Fruit fly (Drosophila melanogaster): Measurements from ENCODE around the gene Obp83a.

Gene Obp83a

DNA sequence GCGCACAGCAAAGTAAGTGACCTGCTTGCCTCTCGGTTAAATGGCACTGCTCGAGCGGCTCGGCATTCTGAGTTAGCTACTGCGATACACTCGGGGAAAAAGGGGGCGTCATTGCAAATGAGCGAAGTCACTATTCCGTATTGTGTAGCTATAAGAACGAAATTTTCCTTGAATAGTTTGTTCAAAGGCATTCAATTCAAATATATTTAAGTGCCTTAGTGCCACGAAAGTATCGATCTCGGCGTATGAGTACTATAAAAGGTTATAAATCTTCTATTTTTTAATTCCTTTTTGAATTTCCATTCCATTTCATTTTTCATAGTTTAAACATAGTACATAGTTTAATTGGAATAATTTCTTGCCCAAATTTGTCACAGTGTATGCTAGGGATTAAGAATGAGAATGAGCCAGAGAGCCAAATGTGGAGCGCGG is 23.2 kb upstream of the Obp83a start (continued):
- TF ChIP-seq h (optimal IDR thresholded peaks at IDR 0.05), result no peak
- TF ChIP-seq CG9437 (GFP tag; optimal IDR thresholded peaks at IDR 0.05), result peak; percentile 66
- TF ChIP-seq wek (GFP tag; optimal IDR thresholded peaks at IDR 0.05), result no peak
- peak in 1 of 2 experiments; percentile 55 for TF ChIP-seq Eip74EF (GFP tag; optimal IDR thresholded peaks at IDR 0.05)
- peak; percentile 46 for TF ChIP-seq org-1 (GFP tag; optimal IDR thresholded peaks at IDR 0.05)
- TF ChIP-seq phol (tag; optimal IDR thresholded peaks at IDR 0.05), result peak; percentile 67
- TF ChIP-seq bcd (GFP tag; optimal IDR thresholded peaks at IDR 0.05), result peak; percentile 46
- no peak for TF ChIP-seq pros (GFP tag; optimal IDR thresholded peaks at IDR 0.05)
- no peak for TF ChIP-seq stwl (tag; optimal IDR thresholded peaks at IDR 0.05)
- TF ChIP-seq fd96Cb (tag; optimal IDR thresholded peaks at IDR 0.05), result peak; percentile 61
- peak; percentile 21; the same call in 1 of the 2 replicates for TF ChIP-seq ttk (GFP tag; IDR thresholded peaks at IDR 0.05)
- no peak for TF ChIP-seq NC2α (GFP tag; optimal IDR thresholded peaks at IDR 0.05)
- TF ChIP-seq Hey (tag; optimal IDR thresholded peaks at IDR 0.05), result no peak
- no peak for TF ChIP-seq CG12299 (tag; optimal IDR thresholded peaks at IDR 0.05)
- no peak for TF ChIP-seq sim (GFP tag; IDR thresholded peaks at IDR 0.05)
- peak; percentile 9 for TF ChIP-seq Nf-YB (GFP tag; optimal IDR thresholded peaks at IDR 0.05)
- peak; percentile 48 for TF ChIP-seq caup (GFP tag; optimal IDR thresholded peaks at IDR 0.05; ENCODE audit: severe bottlenecking)
- TF ChIP-seq CG4328 (GFP tag; optimal IDR thresholded peaks at IDR 0.05), result peak; percentile 27
- TF ChIP-seq fu2 (GFP tag; optimal IDR thresholded peaks at IDR 0.05), result peak; percentile 29
- peak; percentile 66 for TF ChIP-seq Sox102F (GFP tag; optimal IDR thresholded peaks at IDR 0.05)
- TF ChIP-seq Trl (optimal IDR thresholded peaks at IDR 0.05), result no peak
- TF ChIP-seq Trl (GFP tag; optimal IDR thresholded peaks at IDR 0.05), result no peak
- no peak for TF ChIP-seq bigmax (GFP tag; optimal IDR thresholded peaks at IDR 0.05)
- no peak for TF ChIP-seq nom (GFP tag; optimal IDR thresholded peaks at IDR 0.05)
- TF ChIP-seq tll (GFP tag; optimal IDR thresholded peaks at IDR 0.05), result no peak
- TF ChIP-seq CG3065 (GFP tag; optimal IDR thresholded peaks at IDR 0.05), result no peak
- TF ChIP-seq CG11695 (GFP tag; IDR thresholded peaks at IDR 0.05), result 0 out of 3 replicates have a peak, but pooled peaks have one; percentile 34
- peak; percentile 46 for TF ChIP-seq CG12236 (GFP tag; optimal IDR thresholded peaks at IDR 0.05)
- TF ChIP-seq CG9215 (GFP tag; IDR thresholded peaks at IDR 0.05), result peak; percentile 17; the same call in 1 of the 2 replicates
- peak; percentile 67 for TF ChIP-seq CG30403 (GFP tag; optimal IDR thresholded peaks at IDR 0.05)
- peak; percentile 67 for TF ChIP-seq CG31441 (GFP tag; IDR thresholded peaks at IDR 0.05)
- TF ChIP-seq CG18262 (tag; optimal IDR thresholded peaks at IDR 0.05), result peak; percentile 68

DNA sequence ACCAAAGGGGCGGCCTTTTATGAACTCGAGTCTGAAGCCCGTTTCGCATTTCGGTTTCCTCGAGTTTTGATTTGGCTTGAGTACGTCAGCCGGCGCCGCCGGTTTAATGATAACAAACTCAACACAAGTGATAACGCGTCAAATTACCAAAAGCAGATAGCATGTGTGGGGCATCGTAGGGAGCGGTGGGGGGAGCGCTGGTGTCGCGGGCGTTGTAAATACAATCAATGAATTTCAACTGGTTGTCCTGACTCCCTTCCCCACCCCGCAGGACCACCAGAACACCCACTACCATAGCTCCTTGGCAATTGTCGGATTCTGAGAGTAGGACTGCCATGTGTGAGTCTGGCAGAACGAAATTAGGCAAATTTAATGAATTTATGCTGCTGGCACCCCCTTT is 22.8 kb upstream of the Obp83a start:
- TF ChIP-seq GATAe (GFP tag; conservative IDR thresholded peaks at IDR 0.05), result peak; percentile 53; the same call in 1 of the 2 replicates
- peak; percentile 81 for TF ChIP-seq crol (GFP tag; IDR thresholded peaks at IDR 0.05)
- peak; percentile 10 for TF ChIP-seq exex (tag; optimal IDR thresholded peaks at IDR 0.05)
- TF ChIP-seq chinmo (GFP tag; IDR thresholded peaks at IDR 0.05; ENCODE audit: partially characterized antibody), result 0 out of 4 replicates have a peak, but pooled peaks have one; percentile 48
- TF ChIP-seq Abd-B (GFP tag; optimal IDR thresholded peaks at IDR 0.05), result no peak
- TF ChIP-seq sug (tag; optimal IDR thresholded peaks at IDR 0.05), result peak; percentile 8
- TF ChIP-seq CG3838 (GFP tag; optimal IDR thresholded peaks at IDR 0.05), result no peak
- no peak for TF ChIP-seq CG31224 (GFP tag; IDR thresholded peaks at IDR 0.05)
- peak; percentile 15 for TF ChIP-seq mirr (GFP tag; optimal IDR thresholded peaks at IDR 0.05)
- TF ChIP-seq abd-A (tag; optimal IDR thresholded peaks at IDR 0.05), result peak; percentile 12

All from whole organism, embryonic.